Fruit fly (Drosophila melanogaster): ENCODE measurements around the gene CG31659.

dm6 chr2L:1390271-1390670, 30.7 kb upstream of the CG31659 start:
- TF ChIP-seq CG8478 (optimal IDR thresholded peaks at IDR 0.05) (no peak), pan (optimal IDR thresholded peaks at IDR 0.05) (no peak), psq (optimal IDR thresholded peaks at IDR 0.05) (no peak), EcR (GFP tag; optimal IDR thresholded peaks at IDR 0.05) (no peak)

Measured in whole organism.